Fruit fly (Drosophila melanogaster) whole organism, embryonic: Measurements from ENCODE around the gene CG4629.

Experiments used
- Ada2b ChIP-seq: fragments of 200-800 bp; sonication (Bioruptor generic); IDR thresholded peaks from 2 replicates; pipeline ENCODE4 v1.3.6; 2022; ENCODE audit warnings: missing biosample characterization, missing genetic modification characterization
- CG10543 ChIP-seq: fragments of 200-800 bp; sonication (Bioruptor generic); optimal IDR thresholded peaks from 3 replicates; lab custom pipeline; 2017; ENCODE audit warnings: missing biosample characterization, mild to moderate bottlenecking, missing genetic modification characterization, moderate library complexity
- CG11093 ChIP-seq: fragments of 200-800 bp; sonication (Bioruptor generic); IDR thresholded peaks from 3 replicates; pipeline ENCODE4 v1.3.6; 2022; ENCODE audit warnings: missing biosample characterization, missing genetic modification characterization
- CG12769 ChIP-seq: fragments of 200-800 bp; sonication (Bioruptor generic); optimal IDR thresholded peaks from 2 replicates; lab custom pipeline; 2019; ENCODE audit warnings: missing biosample characterization, mild to moderate bottlenecking, missing genetic modification characterization, moderate library complexity
- CG15479 ChIP-seq: fragments of 200-800 bp; sonication (Bioruptor generic); optimal IDR thresholded peaks from 3 replicates; lab custom pipeline; 2019; ENCODE audit warnings: missing biosample characterization, mild to moderate bottlenecking, missing genetic modification characterization, moderate library complexity
- CG17385 ChIP-seq: fragments of 200-800 bp; sonication (Bioruptor generic); optimal IDR thresholded peaks from 3 replicates; lab custom pipeline; 2018; ENCODE audit warnings: missing biosample characterization, mild to moderate bottlenecking, missing genetic modification characterization
- CG18599 ChIP-seq: fragments of 200-800 bp; sonication (Bioruptor generic); optimal IDR thresholded peaks from 3 replicates; lab custom pipeline; 2017; ENCODE audit warnings: missing biosample characterization, missing genetic modification characterization, mild to moderate bottlenecking, moderate library complexity, missing genetic modification reagents
- CG3281 ChIP-seq: fragments of 200-800 bp; sonication (Bioruptor generic); optimal IDR thresholded peaks from 3 replicates; lab custom pipeline; 2017; ENCODE audit warnings: missing biosample characterization, mild to moderate bottlenecking, missing genetic modification characterization
- CG6813 ChIP-seq: fragments of 200-800 bp; sonication (Bioruptor generic); optimal IDR thresholded peaks from 2 replicates; lab custom pipeline; 2017; ENCODE audit warnings: missing biosample characterization, missing genetic modification characterization, mild to moderate bottlenecking, moderate library complexity, missing genetic modification reagents
- CG9215 ChIP-seq: fragments of 200-800 bp; sonication (Bioruptor generic); IDR thresholded peaks from 2 replicates; pipeline ENCODE4 v1.3.6; 2022; ENCODE audit warnings: missing biosample characterization, missing genetic modification characterization
- CG9817 ChIP-seq: fragments of 200-800 bp; sonication (Bioruptor generic); optimal IDR thresholded peaks from 2 replicates; lab custom pipeline; 2018; ENCODE audit warnings: missing biosample characterization, mild to moderate bottlenecking, missing genetic modification characterization, moderate library complexity
- CG9932 ChIP-seq: fragments of 200-800 bp; sonication (Bioruptor generic); IDR thresholded peaks from 2 replicates; pipeline ENCODE4 v1.3.6; 2022; ENCODE audit warnings: missing biosample characterization, missing genetic modification characterization
- Deaf1 ChIP-seq: fragments of 200-800 bp; optimal IDR thresholded peaks from 3 replicates; lab custom pipeline; 2019; ENCODE audit warnings: missing biosample characterization, mild to moderate bottlenecking, missing genetic modification characterization, moderate library complexity
- Dek ChIP-seq: fragments of 200-800 bp; sonication (Bioruptor generic); optimal IDR thresholded peaks from 3 replicates; lab custom pipeline; 2019; ENCODE audit warnings: missing biosample characterization, mild to moderate bottlenecking, missing genetic modification characterization, moderate library complexity
- Ets65A ChIP-seq: fragments of 200-800 bp; sonication (Bioruptor generic); peaks from one replicate; lab custom pipeline; 2016; ENCODE audit warnings: missing biosample characterization, missing genetic modification characterization
- Fer1 ChIP-seq: fragments of 200-800 bp; sonication (Bioruptor generic); optimal IDR thresholded peaks from 2 replicates; lab custom pipeline; 2017; ENCODE audit warnings: missing biosample characterization, mild to moderate bottlenecking, missing genetic modification characterization
- Fer3 ChIP-seq: fragments of 200-800 bp; sonication (Bioruptor generic); optimal IDR thresholded peaks from 2 replicates; lab custom pipeline; 2018; ENCODE audit warnings: missing biosample characterization, mild to moderate bottlenecking, missing genetic modification characterization, moderate library complexity
- Gug ChIP-seq: fragments of 200-800 bp; sonication (Bioruptor generic); IDR thresholded peaks from 4 replicates; pipeline ENCODE4 v1.3.6; 2022; ENCODE audit warnings: missing biosample characterization, missing genetic modification characterization
- Hmr ChIP-seq: fragments of 200-800 bp; sonication (Bioruptor generic); optimal IDR thresholded peaks from 3 replicates; lab custom pipeline; 2017; ENCODE audit warnings: mild to moderate bottlenecking, missing biosample characterization, missing genetic modification reagents, missing genetic modification characterization
- NFAT ChIP-seq: fragments of 200-800 bp; sonication (Bioruptor generic); IDR thresholded peaks from 2 replicates; pipeline ENCODE4 v1.3.6; 2022; ENCODE audit warnings: missing biosample characterization, missing genetic modification characterization
- Nf-YC ChIP-seq: fragments of 200-800 bp; optimal IDR thresholded peaks from 3 replicates; lab custom pipeline; 2019; ENCODE audit warnings: missing biosample characterization, mild to moderate bottlenecking, missing genetic modification characterization, moderate library complexity
- Ptx1 ChIP-seq: fragments of 200-800 bp; sonication (Bioruptor generic); IDR thresholded peaks from 2 replicates; pipeline ENCODE4 v1.3.6; 2022; ENCODE audit warnings: missing biosample characterization, missing genetic modification characterization
- bab2 ChIP-seq: fragments of 200-800 bp; sonication (Bioruptor generic); optimal IDR thresholded peaks from 2 replicates; lab custom pipeline; 2016; ENCODE audit warnings: missing biosample characterization, missing genetic modification characterization
- cad ChIP-seq: fragments of >200 bp; optimal IDR thresholded peaks from 2 replicates; lab custom pipeline; 2017; ENCODE audit warnings: missing biosample characterization, missing genetic modification characterization
- cato ChIP-seq: fragments of 200-800 bp; sonication (Bioruptor generic); optimal IDR thresholded peaks from 2 replicates; lab custom pipeline; 2016; ENCODE audit warnings: missing biosample characterization, missing genetic modification characterization, borderline replicate concordance
- chinmo ChIP-seq: fragments of 200-800 bp; sonication (Bioruptor generic); IDR thresholded peaks from 4 replicates; pipeline ENCODE4 v1.3.6; 2022; ENCODE audit warnings: missing biosample characterization, missing genetic modification characterization; ENCODE audit not compliant: partially characterized antibody
- ci ChIP-seq: fragments of 200-800 bp; sonication (Bioruptor generic); IDR thresholded peaks from 3 replicates; pipeline ENCODE4 v1.3.6; 2022; ENCODE audit warnings: missing biosample characterization, missing genetic modification characterization
- crol ChIP-seq: fragments of 200-800 bp; sonication (Bioruptor generic); IDR thresholded peaks from 2 replicates; pipeline ENCODE4 v1.3.6; 2022; ENCODE audit warnings: missing biosample characterization, missing genetic modification characterization
- dpn ChIP-seq, 2 experiments: fragments of 200-800 bp; sonication (Bioruptor generic); optimal IDR thresholded peaks; 3 replicates each; lab custom pipeline; 2016; ENCODE audit warnings: missing biosample characterization in 2 of 2, missing genetic modification characterization in 2 of 2
- dysf ChIP-seq: fragments of 200-800 bp; sonication (Bioruptor generic); IDR thresholded peaks from 3 replicates; pipeline ENCODE4 v1.3.6; 2022; ENCODE audit warnings: missing biosample characterization, missing genetic modification characterization
- ewg ChIP-seq: fragments of 200-800 bp; sonication (Bioruptor generic); optimal IDR thresholded peaks from 3 replicates; lab custom pipeline; 2017; ENCODE audit warnings: mild to moderate bottlenecking, missing biosample characterization, missing genetic modification reagents, missing genetic modification characterization
- gro ChIP-seq: fragments of 200-800 bp; sonication (Bioruptor generic); optimal IDR thresholded peaks from 2 replicates; lab custom pipeline; 2016; ENCODE audit warnings: missing biosample characterization, missing genetic modification characterization
- ind ChIP-seq: fragments of 200-800 bp; sonication (Bioruptor generic); optimal IDR thresholded peaks from 3 replicates; lab custom pipeline; 2016; ENCODE audit warnings: missing biosample characterization, missing genetic modification characterization
- jing ChIP-seq: fragments of 200-800 bp; sonication (Bioruptor generic); optimal IDR thresholded peaks from 2 replicates; lab custom pipeline; 2018; ENCODE audit warnings: missing biosample characterization, mild to moderate bottlenecking, missing genetic modification characterization
- lab ChIP-seq: fragments of 200-800 bp; sonication (Bioruptor generic); optimal IDR thresholded peaks from 3 replicates; lab custom pipeline; 2017; ENCODE audit warnings: missing biosample characterization, missing genetic modification characterization, mild to moderate bottlenecking, moderate library complexity, missing genetic modification reagents
- lmd ChIP-seq: fragments of 200-800 bp; sonication (Bioruptor generic); IDR thresholded peaks from 2 replicates; pipeline ENCODE4 v1.3.6; 2022; ENCODE audit warnings: missing biosample characterization, missing genetic modification characterization
- mam ChIP-seq: fragments of 200-800 bp; sonication (Bioruptor generic); optimal IDR thresholded peaks from 3 replicates; lab custom pipeline; 2016; ENCODE audit warnings: missing biosample characterization, missing genetic modification characterization
- prd ChIP-seq, 3 experiments: fragments of >200 bp in 2 of 3; fragments of 200-800 bp in 1 of 3; sonication (Bioruptor generic) in 1 of 3; optimal IDR thresholded peaks in 2 of 3; IDR thresholded peaks in 1 of 3; 2 replicates in 2 of 3; 3 replicates in 1 of 3; pipeline versions ENCODE4 v1.3.6 to Lab custom; 2017 to 2022; ENCODE audit warnings: missing biosample characterization in 1 of 3, missing genetic modification characterization in 1 of 3
- ranshi ChIP-seq: fragments of 200-800 bp; sonication (Bioruptor generic); IDR thresholded peaks from 2 replicates; pipeline ENCODE4 v1.3.6; 2022; ENCODE audit warnings: missing biosample characterization, missing genetic modification characterization
- row ChIP-seq: fragments of 200-800 bp; sonication (Bioruptor generic); IDR thresholded peaks from 3 replicates; pipeline ENCODE4 v1.3.6; 2022; ENCODE audit warnings: missing biosample characterization, missing genetic modification characterization
- schlank ChIP-seq: fragments of 200-800 bp; sonication (Bioruptor generic); optimal IDR thresholded peaks from 2 replicates; lab custom pipeline; 2018; ENCODE audit warnings: missing biosample characterization, mild to moderate bottlenecking, missing genetic modification characterization
- scrt ChIP-seq: fragments of 200-800 bp; sonication (Bioruptor generic); optimal IDR thresholded peaks from 2 replicates; lab custom pipeline; 2018; ENCODE audit warnings: missing biosample characterization, mild to moderate bottlenecking, missing genetic modification characterization, moderate library complexity
- slbo ChIP-seq: fragments of 200-800 bp; sonication (Bioruptor generic); IDR thresholded peaks from 2 replicates; pipeline ENCODE4 v1.3.6; 2022; ENCODE audit warnings: missing biosample characterization, missing genetic modification characterization
- sob ChIP-seq: fragments of 200-800 bp; sonication (Bioruptor generic); IDR thresholded peaks from 2 replicates; pipeline ENCODE4 v1.3.6; 2022; ENCODE audit warnings: missing biosample characterization, missing genetic modification characterization
- sr ChIP-seq: fragments of 200-800 bp; sonication (Bioruptor generic); IDR thresholded peaks from 3 replicates; pipeline ENCODE4 v1.3.6; 2022; ENCODE audit warnings: missing biosample characterization, missing genetic modification characterization
- tio ChIP-seq: fragments of 200-800 bp; sonication (Bioruptor generic); optimal IDR thresholded peaks from 2 replicates; lab custom pipeline; 2017; ENCODE audit warnings: missing biosample characterization, missing genetic modification characterization, inconsistent platforms
- tll ChIP-seq, 2 experiments: fragments of 200-800 bp in 1 of 2; fragments of >200 bp in 1 of 2; sonication (Bioruptor generic) in 1 of 2; optimal IDR thresholded peaks; 2 replicates each; lab custom pipeline; 2017 to 2019; ENCODE audit warnings: missing biosample characterization in 2 of 2, missing genetic modification characterization in 2 of 2, mild to moderate bottlenecking in 1 of 2, moderate library complexity in 1 of 2

CG4629 gene

dm6 chr2L:1043195-1043990 is 58.9 kb downstream of the CG4629 start (continued):
- TF ChIP-seq Deaf1 (tag; lab: Kevin White, UChicago) (peak; percentile 96), tll (GFP tag; optimal IDR thresholded peaks at IDR 0.05; lab: Kevin White, UChicago) (no peak), Ada2b (GFP tag; lab: Robert Waterston, UW) (peak; percentile 53), row (peak; percentile 74), ci (GFP tag; lab: Robert Waterston, UW) (no peak), lmd (peak; percentile 58; the same call in 1 of the 2 replicates), Ets65A (peak; percentile 67), lab (peak; percentile 71), ewg (GFP tag; lab: Kevin White, UChicago) (no peak), gro (GFP tag; lab: Kevin White, UChicago) (peak; percentile 30), CG9215 (GFP tag; lab: Robert Waterston, UW) (peak; percentile 51; the same call in 1 of the 2 replicates), bab2 (GFP tag; lab: Kevin White, UChicago) (no peak), prd (optimal IDR thresholded peaks at IDR 0.05; lab: Kevin White, UChicago) (no peak), prd (GFP tag; IDR thresholded peaks at IDR 0.05; lab: Robert Waterston, UW) (0 out of 3 replicates have a peak, but pooled peaks have one; percentile 27), CG11093 (no peak), CG6813 (GFP tag; lab: Kevin White, UChicago) (peak; percentile 17), slbo (GFP tag; lab: Robert Waterston, UW) (peak; percentile 82), tio (GFP tag; lab: Kevin White, UChicago) (peak; percentile 8), Ptx1 (GFP tag; lab: Robert Waterston, UW) (peak; percentile 25; the same call in 1 of the 2 replicates), scrt (GFP tag; lab: Kevin White, UChicago) (peak; percentile 96), CG9817 (tag; lab: Kevin White, UChicago) (peak; percentile 39), CG10543 (GFP tag; lab: Kevin White, UChicago) (peak; percentile 12), ranshi (GFP tag; lab: Robert Waterston, UW) (peak; percentile 47; the same call in 1 of the 2 replicates), jing (GFP tag; lab: Kevin White, UChicago) (no peak), Gug (GFP tag; lab: Robert Waterston, UW) (peak; percentile 20; the same call in 1 of the 4 replicates), crol (0 out of 2 replicates have a peak, but pooled peaks have one; percentile 30), CG9932 (peak; percentile 65), cad (no peak), Fer1 (peak; percentile 29), sr (peak; percentile 56; the same call in 2 of the 3 replicates), sob (peak; percentile 45), CG15479 (no peak), ind (peak; percentile 28), CG18599 (GFP tag; lab: Kevin White, UChicago) (peak; percentile 85), dpn (GFP tag; optimal IDR thresholded peaks at IDR 0.05; lab: Kevin White, UChicago) (peak in 1 of 2 experiments; percentile 30), dysf (GFP tag; lab: Robert Waterston, UW) (peak; percentile 52; the same call in 2 of the 3 replicates), mam (GFP tag; lab: Kevin White, UChicago) (peak; percentile 57), schlank (tag; lab: Kevin White, UChicago) (peak; percentile 13), CG3281 (GFP tag; lab: Kevin White, UChicago) (peak; percentile 18), cato (GFP tag; lab: Kevin White, UChicago) (no peak), chinmo (GFP tag; lab: Robert Waterston, UW) (0 out of 4 replicates have a peak, but pooled peaks have one; percentile 61), Nf-YC (tag; lab: Kevin White, UChicago) (no peak), CG17385 (peak; percentile 29), NFAT (GFP tag; lab: Robert Waterston, UW) (peak; percentile 52; the same call in 1 of the 2 replicates), Fer3 (tag; lab: Kevin White, UChicago) (peak; percentile 28), Dek (tag; lab: Kevin White, UChicago) (peak; percentile 1), Hmr (peak; percentile 78), CG12769 (tag; lab: Kevin White, UChicago) (peak; percentile 63)
